Worm (Caenorhabditis elegans) whole organism, midembryonic: ENCODE data around the gene ipla-5.

Experiments used
- T22C8.4 ChIP-seq: fragments of 200-800 bp; sonication (Bioruptor generic); IDR thresholded peaks from 2 replicates; pipeline ENCODE4 v1.3.6; 2022; ENCODE audit warnings: missing genetic modification characterization, missing compliant biosample characterization
- cog-1 ChIP-seq: sonication (generic microtip); optimal IDR thresholded peaks from 2 replicates; lab custom pipeline; 2016; ENCODE audit warnings: missing genetic modification characterization, missing compliant biosample characterization
- flt-1 ChIP-seq: fragments of 200-800 bp; sonication (Bioruptor generic); IDR thresholded peaks from 2 replicates; pipeline ENCODE4 v1.3.6; 2022; ENCODE audit warnings: missing genetic modification characterization, missing compliant biosample characterization
- klf-2 ChIP-seq: fragments of 200-800 bp; sonication (Bioruptor generic); conservative IDR thresholded peaks from 2 replicates; pipeline ENCODE4 v1.3.6; 2022; ENCODE audit warnings: missing genetic modification reagents, missing genetic modification characterization, missing compliant biosample characterization
- med-1 ChIP-seq: sonication (generic microtip); optimal IDR thresholded peaks from 2 replicates; lab custom pipeline; 2017; ENCODE audit warnings: missing genetic modification characterization, mild to moderate bottlenecking, missing compliant biosample characterization, antibody characterized with exemption, missing genetic modification reagents; ENCODE audit not compliant: insufficient read depth
- ref-1 ChIP-seq: fragments of 200-800 bp; sonication (Bioruptor generic); conservative IDR thresholded peaks from 2 replicates; pipeline ENCODE4 v1.3.6; 2022; ENCODE audit warnings: missing genetic modification reagents, missing genetic modification characterization, missing compliant biosample characterization
- tab-1 ChIP-seq: fragments of 200-800 bp; sonication (Bioruptor generic); IDR thresholded peaks from 2 replicates; pipeline ENCODE4 v1.3.6; 2022; ENCODE audit warnings: missing genetic modification characterization, missing compliant biosample characterization
- ztf-29 ChIP-seq: fragments of 200-800 bp; sonication (Bioruptor generic); IDR thresholded peaks from 2 replicates; pipeline ENCODE4 v1.3.6; 2022; ENCODE audit warnings: missing genetic modification reagents, missing genetic modification characterization, missing compliant biosample characterization

ce11 chrIV:8725345-8725744, 10.3 kb downstream of the ipla-5 start, which contains the start of gene pgm-3:
- TF ChIP-seq klf-2 (GFP tag; lab: Robert Waterston, UW): no peak
- no peak for TF ChIP-seq tab-1
- TF ChIP-seq ref-1 (GFP tag; lab: Robert Waterston, UW): no peak
- no peak for TF ChIP-seq cog-1 (tag; lab: Kevin White, UChicago)
- no peak for TF ChIP-seq flt-1 (GFP tag; lab: Robert Waterston, UW)
- TF ChIP-seq med-1 (GFP tag; lab: Kevin White, UChicago): no peak
- TF ChIP-seq ztf-29 (GFP tag; lab: Robert Waterston, UW): no peak
- no peak for TF ChIP-seq T22C8.4 (GFP tag; lab: Robert Waterston, UW)
